Fruit fly (Drosophila melanogaster): ENCODE results near the gene CG33635.

Gene CG33635

dm6 chr2L:207129-207813 is 48.8 kb upstream of the CG33635 start, which contains the start of the genes Tbc1d15-17 and CG11617 (continued):
- TF ChIP-seq CG30431 (GFP tag; optimal IDR thresholded peaks at IDR 0.05): no peak
- no peak for TF ChIP-seq Ravus (GFP tag; IDR thresholded peaks at IDR 0.05)
- TF ChIP-seq CG6254 (GFP tag; optimal IDR thresholded peaks at IDR 0.05): no peak
- no peak for TF ChIP-seq Dip2 (GFP tag; IDR thresholded peaks at IDR 0.05)
- no peak for TF ChIP-seq Side (GFP tag; optimal IDR thresholded peaks at IDR 0.05)
- peak; percentile 64; the same call in 1 of the 3 replicates for TF ChIP-seq CG34422 (GFP tag; IDR thresholded peaks at IDR 0.05)
- TF ChIP-seq H2.0 (GFP tag; IDR thresholded peaks at IDR 0.05): no peak
- no peak for TF ChIP-seq ems (GFP tag; optimal IDR thresholded peaks at IDR 0.05)
- TF ChIP-seq fru (optimal IDR thresholded peaks at IDR 0.05): no peak
- TF ChIP-seq CG18011 (GFP tag; optimal IDR thresholded peaks at IDR 0.05): no peak
- TF ChIP-seq B-H2 (GFP tag; optimal IDR thresholded peaks at IDR 0.05): peak; percentile 32
- TF ChIP-seq scrt (GFP tag; optimal IDR thresholded peaks at IDR 0.05): no peak
- no peak for TF ChIP-seq CG5180 (GFP tag; optimal IDR thresholded peaks at IDR 0.05)
- TF ChIP-seq CG32767 (GFP tag; IDR thresholded peaks at IDR 0.05): no peak
- peak; percentile 18 to 30 for TF ChIP-seq dpn (GFP tag; optimal IDR thresholded peaks at IDR 0.05)
- TF ChIP-seq sima (GFP tag; optimal IDR thresholded peaks at IDR 0.05): no peak
- TF ChIP-seq Chrac-16 (GFP tag; optimal IDR thresholded peaks at IDR 0.05): no peak
- TF ChIP-seq grau (tag; optimal IDR thresholded peaks at IDR 0.05): no peak
- no peak for TF ChIP-seq unpg (GFP tag; optimal IDR thresholded peaks at IDR 0.05)
- no peak for TF ChIP-seq mam (GFP tag; optimal IDR thresholded peaks at IDR 0.05)
- TF ChIP-seq Ets97D (GFP tag; optimal IDR thresholded peaks at IDR 0.05): peak; percentile 93
- no peak for TF ChIP-seq Taf1 (GFP tag; IDR thresholded peaks at IDR 0.05)
- TF ChIP-seq CG9932 (GFP tag; IDR thresholded peaks at IDR 0.05): no peak
- no peak for TF ChIP-seq CG14441 (GFP tag; IDR thresholded peaks at IDR 0.05)
- no peak for TF ChIP-seq Neu2 (GFP tag; optimal IDR thresholded peaks at IDR 0.05; ENCODE audit: borderline replicate concordance)
- 0 out of 4 replicates have a peak, but pooled peaks have one; percentile 8 for TF ChIP-seq chinmo (GFP tag; IDR thresholded peaks at IDR 0.05; ENCODE audit: partially characterized antibody)
- peak; percentile 38; the same call in 1 of the 2 replicates for TF ChIP-seq inv (GFP tag; IDR thresholded peaks at IDR 0.05; ENCODE audit: partially characterized antibody)
- TF ChIP-seq BtbVII (GFP tag; optimal IDR thresholded peaks at IDR 0.05): no peak
- TF ChIP-seq Mad (GFP tag; optimal IDR thresholded peaks at IDR 0.05): no peak
- TF ChIP-seq CG10209 (GFP tag; optimal IDR thresholded peaks at IDR 0.05): no peak
- peak; percentile 15; the same call in 1 of the 2 replicates for TF ChIP-seq sna (GFP tag; IDR thresholded peaks at IDR 0.05; ENCODE audit: partially characterized antibody)
- no peak for TF ChIP-seq D19B (GFP tag; optimal IDR thresholded peaks at IDR 0.05)
- TF ChIP-seq CG3847 (GFP tag; IDR thresholded peaks at IDR 0.05): peak; percentile 88
- no peak for TF ChIP-seq CG14667 (GFP tag; IDR thresholded peaks at IDR 0.05)
- TF ChIP-seq z (GFP tag; IDR thresholded peaks at IDR 0.05): no peak
- TF ChIP-seq cas (GFP tag; IDR thresholded peaks at IDR 0.05): no peak
- no peak for TF ChIP-seq Xbp1 (GFP tag; optimal IDR thresholded peaks at IDR 0.05)
- TF ChIP-seq wor (GFP tag; IDR thresholded peaks at IDR 0.05): no peak
- no peak for TF ChIP-seq Six4 (GFP tag; optimal IDR thresholded peaks at IDR 0.05)
- no peak for TF ChIP-seq CG1602 (GFP tag; optimal IDR thresholded peaks at IDR 0.05)
- no peak for TF ChIP-seq D19A (tag; optimal IDR thresholded peaks at IDR 0.05)
- no peak for TF ChIP-seq dmrt11E (tag; optimal IDR thresholded peaks at IDR 0.05)
- no peak for TF ChIP-seq CG12236 (GFP tag; optimal IDR thresholded peaks at IDR 0.05)
- TF ChIP-seq ham (GFP tag; IDR thresholded peaks at IDR 0.05): no peak
- TF ChIP-seq CG33213 (GFP tag; optimal IDR thresholded peaks at IDR 0.05): peak; percentile 55
- TF ChIP-seq p53 (GFP tag; optimal IDR thresholded peaks at IDR 0.05): no peak
- peak; percentile 34 for TF ChIP-seq kay (GFP tag; optimal IDR thresholded peaks at IDR 0.05)
- no peak for TF ChIP-seq so (GFP tag; IDR thresholded peaks at IDR 0.05)
- TF ChIP-seq kah (GFP tag; optimal IDR thresholded peaks at IDR 0.05): no peak
- TF ChIP-seq CG43689 (GFP tag; IDR thresholded peaks at IDR 0.05): no peak
- TF ChIP-seq CG7928 (GFP tag; optimal IDR thresholded peaks at IDR 0.05): no peak
